Worm (Caenorhabditis elegans) whole organism, L3 larva: Measurements from ENCODE around the gene syd-1.

ENCODE experiments used
- R02D3.7 ChIP-seq: fragments of 150-350 bp; optimal IDR thresholded peaks from 2 replicates; lab custom pipeline; 2014; ENCODE audit warnings: missing biosample characterization, missing genetic modification characterization
- ZK546.5 ChIP-seq: sonication (generic microtip); optimal IDR thresholded peaks from 2 replicates; lab custom pipeline; 2017; ENCODE audit warnings: missing biosample characterization, missing genetic modification characterization
- ama-1 ChIP-seq: fragments of 150-350 bp; optimal IDR thresholded peaks from 2 replicates; lab custom pipeline; 2018
- ceh-82 ChIP-seq: fragments of 150-350 bp; optimal IDR thresholded peaks from 2 replicates; lab custom pipeline; 2014; ENCODE audit warnings: missing biosample characterization, missing genetic modification characterization
- egl-27 ChIP-seq: sonication (generic microtip); optimal IDR thresholded peaks from 4 replicates; lab custom pipeline; 2017; ENCODE audit warnings: missing biosample characterization, missing genetic modification reagents, missing genetic modification characterization
- elt-3 ChIP-seq, 3 experiments: fragments of 150-350 bp in 1 of 3; sonication (generic microtip) in 2 of 3; optimal IDR thresholded peaks; 2 replicates in 2 of 3; 4 replicates in 1 of 3; lab custom pipeline; 2014 to 2017; ENCODE audit warnings: missing biosample characterization in 3 of 3, missing genetic modification characterization in 3 of 3
- jun-1 ChIP-seq: fragments of 150-350 bp; optimal IDR thresholded peaks from 2 replicates; lab custom pipeline; 2014; ENCODE audit warnings: missing biosample characterization, missing genetic modification reagents, missing genetic modification characterization
- mml-1 ChIP-seq: fragments of 150-350 bp; sonication (generic microtip); optimal IDR thresholded peaks from 3 replicates; lab custom pipeline; 2014; ENCODE audit warnings: missing biosample characterization, missing genetic modification characterization
- nhr-28 ChIP-seq: fragments of 150-350 bp; optimal IDR thresholded peaks from 2 replicates; lab custom pipeline; 2014; ENCODE audit warnings: missing biosample characterization, missing genetic modification characterization
- pha-4 ChIP-seq: fragments of 150-350 bp; optimal IDR thresholded peaks from 2 replicates; lab custom pipeline; 2014; ENCODE audit warnings: missing biosample characterization, missing genetic modification reagents, missing genetic modification characterization
- skn-1 ChIP-seq: fragments of 150-350 bp; optimal IDR thresholded peaks from 2 replicates; lab custom pipeline; 2014; ENCODE audit warnings: missing biosample characterization, missing genetic modification characterization
- unc-39 ChIP-seq: sonication (generic microtip); optimal IDR thresholded peaks from 4 replicates; lab custom pipeline; 2017; ENCODE audit warnings: missing biosample characterization, missing genetic modification characterization
- unc-62 ChIP-seq: fragments of 150-350 bp; sonication (generic microtip); optimal IDR thresholded peaks from 4 replicates; lab custom pipeline; 2014; ENCODE audit warnings: missing biosample characterization, missing genetic modification reagents, missing genetic modification characterization
- ztf-11 ChIP-seq: fragments of 150-350 bp; optimal IDR thresholded peaks from 2 replicates; lab custom pipeline; 2014; ENCODE audit warnings: missing biosample characterization, missing genetic modification characterization

DNA sequence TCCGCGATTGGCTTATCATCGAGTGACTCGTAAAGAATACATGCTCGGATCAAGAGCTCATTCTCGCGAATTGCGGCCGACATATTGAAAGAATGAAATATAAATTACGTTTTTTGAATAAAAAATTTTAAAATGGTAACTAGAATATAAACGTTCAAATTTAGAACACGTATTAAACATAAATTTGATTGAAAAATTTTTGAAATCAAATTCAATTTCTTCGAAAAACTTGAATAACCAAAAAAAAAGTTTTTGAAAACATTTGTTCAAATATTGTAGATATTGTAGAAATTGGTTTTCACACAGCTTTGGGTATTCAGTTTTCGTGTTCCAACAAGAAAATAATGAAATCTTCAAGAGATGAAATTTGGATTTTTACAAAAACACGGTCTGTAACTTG is 46.7 kb downstream of the syd-1 start, which contains the start of gene fbxa-224:
- TF ChIP-seq ZK546.5 (no peak), skn-1 (tag; lab: Kevin White, UChicago) (no peak), ama-1 (lab: Kevin White, UChicago) (no peak), ztf-11 (tag; lab: Kevin White, UChicago) (no peak), mml-1 (tag; lab: Kevin White, UChicago) (no peak), unc-62 (no peak), unc-39 (tag; lab: Kevin White, UChicago) (no peak), ceh-82 (tag; lab: Kevin White, UChicago) (no peak), elt-3 (tag; optimal IDR thresholded peaks at IDR 0.05; lab: Kevin White, UChicago) (no peak), R02D3.7 (tag; lab: Kevin White, UChicago) (no peak), nhr-28 (tag; lab: Kevin White, UChicago) (no peak), pha-4 (tag; lab: Kevin White, UChicago) (no peak), egl-27 (no peak), jun-1 (tag; lab: Kevin White, UChicago) (no peak)
